Fruit fly (Drosophila melanogaster): Measurements from ENCODE around the gene Cyp303a1.
A peak's percentile ranks its signal among the peaks of the same experiment; 100 is the strongest.

Cyp303a1 gene

dm6 chr2L:16279774-16280252, 14.2 kb upstream of the Cyp303a1 start (continued):
- TF ChIP-seq tai (GFP tag; optimal IDR thresholded peaks at IDR 0.05): no peak
- peak; percentile 79 for TF ChIP-seq fru (GFP tag; optimal IDR thresholded peaks at IDR 0.05)
- no peak for TF ChIP-seq sage (GFP tag; optimal IDR thresholded peaks at IDR 0.05)
- no peak for TF ChIP-seq Dfd (GFP tag; optimal IDR thresholded peaks at IDR 0.05)
- TF ChIP-seq OdsH (GFP tag; optimal IDR thresholded peaks at IDR 0.05): peak; percentile 72

- TF ChIP-seq foxo (GFP tag; optimal IDR thresholded peaks at IDR 0.05) (peak in 1 of 2 experiments; percentile 50), woc (GFP tag; optimal IDR thresholded peaks at IDR 0.05) (peak; percentile 55), psq (GFP tag; optimal IDR thresholded peaks at IDR 0.05) (peak; percentile 16), dsf (GFP tag; optimal IDR thresholded peaks at IDR 0.05; ENCODE audit: borderline replicate concordance) (no peak), Sp1 (GFP tag; optimal IDR thresholded peaks at IDR 0.05) (peak; percentile 25), fru (GFP tag; optimal IDR thresholded peaks at IDR 0.05) (peak; percentile 45), OdsH (GFP tag; optimal IDR thresholded peaks at IDR 0.05) (peak; percentile 17), HLH106 (tag; optimal IDR thresholded peaks at IDR 0.05) (peak; percentile 22), GATAd (GFP tag; optimal IDR thresholded peaks at IDR 0.05) (no peak), ey (GFP tag; optimal IDR thresholded peaks at IDR 0.05) (peak; percentile 24), h (GFP tag; optimal IDR thresholded peaks at IDR 0.05) (peak; percentile 28), usp (GFP tag; optimal IDR thresholded peaks at IDR 0.05) (no peak), Jra (GFP tag; optimal IDR thresholded peaks at IDR 0.05) (no peak)
These were observed 12.4 kb upstream of the Cyp303a1 start for dm6 chr2L:16281419-16282076.

- TF ChIP-seq sage (GFP tag; optimal IDR thresholded peaks at IDR 0.05) (no peak), Vsx2 (GFP tag; optimal IDR thresholded peaks at IDR 0.05; ENCODE audit: partially characterized antibody) (no peak), ey (GFP tag; optimal IDR thresholded peaks at IDR 0.05) (no peak), N (GFP tag; optimal IDR thresholded peaks at IDR 0.05) (no peak), HLH106 (tag; optimal IDR thresholded peaks at IDR 0.05) (peak; percentile 23), Dif (GFP tag; optimal IDR thresholded peaks at IDR 0.05; ENCODE audit: partially characterized antibody) (no peak), tai (GFP tag; optimal IDR thresholded peaks at IDR 0.05) (no peak), rgr (GFP tag; optimal IDR thresholded peaks at IDR 0.05) (peak; percentile 26), CG9705 (GFP tag; optimal IDR thresholded peaks at IDR 0.05) (peak; percentile 10), Myc (optimal IDR thresholded peaks at IDR 0.05) (no peak), sv (GFP tag; optimal IDR thresholded peaks at IDR 0.05) (no peak), dsf (GFP tag; optimal IDR thresholded peaks at IDR 0.05; ENCODE audit: borderline replicate concordance) (no peak), OdsH (GFP tag; optimal IDR thresholded peaks at IDR 0.05) (no peak), lola (GFP tag; optimal IDR thresholded peaks at IDR 0.05) (no peak), GATAd (GFP tag; optimal IDR thresholded peaks at IDR 0.05) (no peak), Jra (GFP tag; optimal IDR thresholded peaks at IDR 0.05) (no peak), usp (GFP tag; optimal IDR thresholded peaks at IDR 0.05) (no peak), Hr83 (GFP tag; optimal IDR thresholded peaks at IDR 0.05; ENCODE audit: poor library complexity, severe bottlenecking) (peak; percentile 74), Sp1 (GFP tag; optimal IDR thresholded peaks at IDR 0.05) (no peak), psq (GFP tag; optimal IDR thresholded peaks at IDR 0.05) (peak; percentile 4)
These were observed 11.9 kb upstream of the Cyp303a1 start for dm6 chr2L:16282077-16282471.

dm6 chr2L:16282856-16283255, 11.1 kb upstream of the Cyp303a1 start:
- TF ChIP-seq CG9705 (GFP tag; optimal IDR thresholded peaks at IDR 0.05) (no peak), N (GFP tag; optimal IDR thresholded peaks at IDR 0.05) (no peak), Hnf4 (GFP tag; optimal IDR thresholded peaks at IDR 0.05) (no peak), br (GFP tag; optimal IDR thresholded peaks at IDR 0.05) (no peak), fru (GFP tag; optimal IDR thresholded peaks at IDR 0.05) (no peak), foxo (GFP tag; optimal IDR thresholded peaks at IDR 0.05) (no peak), jim (GFP tag; optimal IDR thresholded peaks at IDR 0.05) (no peak), usp (GFP tag; optimal IDR thresholded peaks at IDR 0.05) (no peak), sv (GFP tag; optimal IDR thresholded peaks at IDR 0.05) (no peak), Dif (GFP tag; optimal IDR thresholded peaks at IDR 0.05; ENCODE audit: partially characterized antibody) (no peak), ey (GFP tag; optimal IDR thresholded peaks at IDR 0.05) (no peak)
